Fruit fly (Drosophila melanogaster): ENCODE measurements around the gene cmpy.

cmpy gene

DNA sequence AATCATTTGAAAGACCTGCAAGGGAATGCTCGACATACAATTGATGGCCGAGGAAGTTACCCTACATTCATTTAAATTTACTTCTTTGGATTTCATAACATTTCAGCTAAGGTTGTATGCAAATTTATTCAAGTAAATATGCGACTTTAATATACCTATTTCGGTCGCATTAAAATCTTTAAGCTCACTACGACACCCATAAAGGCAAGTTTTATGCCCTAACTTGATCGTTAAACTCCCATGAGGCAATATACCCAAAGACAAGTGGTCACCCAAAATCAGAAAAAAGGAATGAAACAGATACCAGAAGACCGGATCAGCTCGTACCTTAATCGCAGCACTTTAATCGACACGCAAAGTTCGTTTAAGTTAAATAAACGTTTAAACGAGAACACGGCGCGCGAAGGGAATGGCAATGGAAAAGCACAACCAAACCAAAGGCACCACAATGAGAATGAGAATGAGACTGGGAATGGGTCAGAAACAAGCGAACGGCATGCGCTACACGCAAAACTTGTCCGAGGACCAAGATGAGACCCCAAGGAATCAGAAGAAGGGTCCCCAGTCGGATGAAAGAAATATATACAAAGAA lies 30.7 kb downstream of the cmpy start:
- TF ChIP-seq psq (GFP tag; optimal IDR thresholded peaks at IDR 0.05) = peak; percentile 37
- TF ChIP-seq h (GFP tag; optimal IDR thresholded peaks at IDR 0.05) = peak; percentile 20
- TF ChIP-seq br (GFP tag; optimal IDR thresholded peaks at IDR 0.05) = no peak
- TF ChIP-seq foxo (GFP tag; optimal IDR thresholded peaks at IDR 0.05) = peak in 1 of 2 experiments; percentile 16
- no peak for TF ChIP-seq sage (GFP tag; optimal IDR thresholded peaks at IDR 0.05)
- no peak for TF ChIP-seq Vsx2 (GFP tag; optimal IDR thresholded peaks at IDR 0.05; ENCODE audit: partially characterized antibody)
- TF ChIP-seq woc (GFP tag; optimal IDR thresholded peaks at IDR 0.05) = peak; percentile 75
- TF ChIP-seq CG9705 (GFP tag; optimal IDR thresholded peaks at IDR 0.05) = no peak
- TF ChIP-seq dl (GFP tag; optimal IDR thresholded peaks at IDR 0.05; ENCODE audit: insufficient read depth in 1 of 2, partially characterized antibody in 2 of 2) = peak in 1 of 2 experiments; percentile 1
- peak; percentile 20 for TF ChIP-seq Sp1 (GFP tag; optimal IDR thresholded peaks at IDR 0.05)
- peak; percentile 55 for TF ChIP-seq fru (GFP tag; optimal IDR thresholded peaks at IDR 0.05)
- no peak for TF ChIP-seq N (GFP tag; optimal IDR thresholded peaks at IDR 0.05)
- peak; percentile 41 for TF ChIP-seq ey (GFP tag; optimal IDR thresholded peaks at IDR 0.05)
- TF ChIP-seq HLH106 (tag; optimal IDR thresholded peaks at IDR 0.05) = peak; percentile 25
- peak; percentile 8 for TF ChIP-seq Rel (GFP tag; optimal IDR thresholded peaks at IDR 0.05)
- TF ChIP-seq Rel (tag; optimal IDR thresholded peaks at IDR 0.05) = no peak

DNA sequence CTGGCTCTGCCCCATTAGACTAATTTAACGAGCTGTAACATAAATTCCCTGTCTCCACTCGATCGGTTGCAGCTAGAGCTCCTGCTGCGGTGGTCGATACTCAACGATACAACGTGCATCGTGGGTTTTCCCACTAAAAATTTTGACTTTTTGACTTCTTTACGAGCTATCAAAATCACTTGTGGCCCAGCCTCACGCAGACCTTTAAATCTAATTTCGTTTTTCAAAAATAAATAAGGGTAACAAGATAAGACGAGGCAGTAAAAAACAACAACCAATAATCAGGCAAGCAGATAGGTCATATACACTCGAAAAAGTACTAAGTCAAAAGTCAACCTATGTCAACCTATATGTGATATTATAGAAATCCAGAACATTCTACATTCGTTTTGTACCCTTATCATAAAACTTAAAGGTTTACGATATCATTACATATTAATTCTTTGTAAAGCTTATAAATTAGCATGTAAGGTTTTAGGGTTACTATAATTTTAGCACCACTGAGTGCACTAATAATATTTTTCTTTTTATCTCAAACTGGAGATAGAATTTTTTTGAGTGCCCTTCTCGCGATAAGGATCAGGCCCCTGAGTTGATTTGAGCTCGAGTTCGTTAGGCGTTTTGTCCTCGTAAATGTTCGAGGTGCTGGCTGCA lies 31.7 kb downstream of the cmpy start:
- no peak for TF ChIP-seq sage (GFP tag; optimal IDR thresholded peaks at IDR 0.05)
- TF ChIP-seq ey (GFP tag; optimal IDR thresholded peaks at IDR 0.05) = peak; percentile 43
- no peak for TF ChIP-seq Dfd (GFP tag; optimal IDR thresholded peaks at IDR 0.05)
- TF ChIP-seq usp (GFP tag; optimal IDR thresholded peaks at IDR 0.05) = no peak
- TF ChIP-seq fru (GFP tag; optimal IDR thresholded peaks at IDR 0.05) = peak; percentile 33
- peak; percentile 26 for TF ChIP-seq h (GFP tag; optimal IDR thresholded peaks at IDR 0.05)
- TF ChIP-seq dmrt93B (GFP tag; optimal IDR thresholded peaks at IDR 0.05) = no peak
- TF ChIP-seq rgr (GFP tag; optimal IDR thresholded peaks at IDR 0.05) = peak; percentile 6
- peak; percentile 37 for TF ChIP-seq woc (GFP tag; optimal IDR thresholded peaks at IDR 0.05)
- TF ChIP-seq Hnf4 (GFP tag; optimal IDR thresholded peaks at IDR 0.05) = peak; percentile 4
- peak in 1 of 2 experiments; percentile 7 for TF ChIP-seq foxo (GFP tag; optimal IDR thresholded peaks at IDR 0.05)
- TF ChIP-seq OdsH (GFP tag; optimal IDR thresholded peaks at IDR 0.05) = peak; percentile 28
- no peak for TF ChIP-seq Myc (optimal IDR thresholded peaks at IDR 0.05)

DNA sequence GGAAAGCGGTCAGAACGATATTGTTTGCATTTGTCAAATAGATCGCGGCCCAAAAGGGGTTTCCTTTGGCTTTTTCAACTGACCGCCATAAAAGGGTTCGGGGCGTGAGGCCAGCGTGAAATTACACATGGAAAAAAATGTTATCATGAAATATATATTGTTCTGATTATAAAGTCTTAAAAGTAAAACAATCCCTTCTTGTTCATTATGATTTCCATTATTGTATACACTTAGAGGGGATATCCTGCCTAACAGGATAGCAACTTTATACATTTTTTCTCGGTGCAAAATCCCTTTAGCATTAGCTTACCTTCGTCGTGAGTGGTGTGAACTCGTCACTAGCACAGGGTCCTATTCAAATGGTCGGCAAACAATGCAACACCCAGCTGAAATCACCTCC lies 33.9 kb downstream of the cmpy start:
- TF ChIP-seq Myc (optimal IDR thresholded peaks at IDR 0.05) = no peak
- no peak for TF ChIP-seq Vsx2 (GFP tag; optimal IDR thresholded peaks at IDR 0.05; ENCODE audit: partially characterized antibody)
- no peak for TF ChIP-seq woc (GFP tag; optimal IDR thresholded peaks at IDR 0.05)
- no peak for TF ChIP-seq CrebA (GFP tag; optimal IDR thresholded peaks at IDR 0.05; ENCODE audit: borderline replicate concordance)

DNA sequence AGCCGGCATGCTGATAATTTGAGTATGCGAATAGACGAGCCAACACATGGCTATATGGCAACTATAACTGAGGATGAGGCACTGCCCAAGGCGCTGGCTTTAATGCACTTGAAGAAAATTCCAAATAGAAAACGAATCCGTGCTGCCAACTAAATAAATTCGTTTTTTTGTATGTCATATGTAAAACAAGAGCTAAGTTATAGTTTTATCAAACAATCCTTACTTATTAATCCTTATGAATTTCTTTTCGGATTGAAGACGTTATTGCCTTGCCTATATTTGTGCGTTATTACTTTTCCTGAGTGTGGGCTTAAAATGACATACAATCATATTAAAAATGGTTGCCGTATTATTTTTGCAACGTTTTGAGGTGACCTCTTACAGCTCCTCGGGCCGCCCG lies 42.5 kb downstream of the cmpy start:
- no peak for TF ChIP-seq sage (GFP tag; optimal IDR thresholded peaks at IDR 0.05)
- no peak for TF ChIP-seq tai (GFP tag; optimal IDR thresholded peaks at IDR 0.05)
- no peak for TF ChIP-seq CG9705 (GFP tag; optimal IDR thresholded peaks at IDR 0.05)
- TF ChIP-seq GATAd (GFP tag; optimal IDR thresholded peaks at IDR 0.05) = no peak
- TF ChIP-seq br (GFP tag; optimal IDR thresholded peaks at IDR 0.05) = no peak
- no peak for TF ChIP-seq N (GFP tag; optimal IDR thresholded peaks at IDR 0.05)
- no peak for TF ChIP-seq Jra (GFP tag; optimal IDR thresholded peaks at IDR 0.05)
- no peak for TF ChIP-seq rgr (GFP tag; optimal IDR thresholded peaks at IDR 0.05)
- TF ChIP-seq Hr83 (GFP tag; optimal IDR thresholded peaks at IDR 0.05; ENCODE audit: poor library complexity, severe bottlenecking) = no peak
- TF ChIP-seq pan (optimal IDR thresholded peaks at IDR 0.05) = no peak
- TF ChIP-seq woc (GFP tag; optimal IDR thresholded peaks at IDR 0.05) = no peak
- TF ChIP-seq OdsH (GFP tag; optimal IDR thresholded peaks at IDR 0.05) = no peak
- TF ChIP-seq foxo (GFP tag; optimal IDR thresholded peaks at IDR 0.05) = no peak
- TF ChIP-seq dl (GFP tag; optimal IDR thresholded peaks at IDR 0.05; ENCODE audit: insufficient read depth in 1 of 2, partially characterized antibody in 2 of 2) = no peak
- no peak for TF ChIP-seq Myc (optimal IDR thresholded peaks at IDR 0.05)
- TF ChIP-seq jim (GFP tag; optimal IDR thresholded peaks at IDR 0.05) = no peak

DNA sequence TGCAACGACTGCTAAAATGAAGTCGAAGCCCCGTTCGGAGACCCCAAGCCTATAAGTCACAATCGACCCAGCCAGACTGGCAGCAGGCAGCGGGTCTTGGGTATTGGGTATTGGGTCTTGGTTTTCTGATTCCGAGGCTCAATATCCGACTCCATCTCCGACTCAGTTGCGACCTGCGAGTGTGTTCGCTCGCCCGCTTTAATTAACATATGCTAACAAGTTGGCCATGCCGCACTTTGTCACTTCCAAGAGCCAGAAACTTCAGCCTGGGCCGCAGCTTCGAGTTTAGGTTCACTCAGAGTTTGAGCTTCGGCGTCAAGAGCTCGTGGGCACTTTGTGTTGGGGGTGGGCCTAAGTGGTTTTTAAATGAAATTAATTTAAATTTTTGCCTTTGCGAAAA lies 45.1 kb downstream of the cmpy start:
- TF ChIP-seq pan (optimal IDR thresholded peaks at IDR 0.05) (no peak), sage (GFP tag; optimal IDR thresholded peaks at IDR 0.05) (no peak), psq (GFP tag; optimal IDR thresholded peaks at IDR 0.05) (no peak), br (GFP tag; optimal IDR thresholded peaks at IDR 0.05) (no peak), Hnf4 (GFP tag; optimal IDR thresholded peaks at IDR 0.05) (no peak), jim (GFP tag; optimal IDR thresholded peaks at IDR 0.05) (no peak), sv (GFP tag; optimal IDR thresholded peaks at IDR 0.05) (no peak), usp (GFP tag; optimal IDR thresholded peaks at IDR 0.05) (no peak), dmrt93B (GFP tag; optimal IDR thresholded peaks at IDR 0.05) (no peak), Abd-B (GFP tag; optimal IDR thresholded peaks at IDR 0.05) (no peak), Dfd (GFP tag; optimal IDR thresholded peaks at IDR 0.05) (no peak), lola (GFP tag; optimal IDR thresholded peaks at IDR 0.05) (no peak), Sp1 (GFP tag; optimal IDR thresholded peaks at IDR 0.05) (no peak), brk (GFP tag; optimal IDR thresholded peaks at IDR 0.05) (no peak), fru (GFP tag; optimal IDR thresholded peaks at IDR 0.05) (no peak), foxo (GFP tag; optimal IDR thresholded peaks at IDR 0.05) (no peak), HLH106 (tag; optimal IDR thresholded peaks at IDR 0.05) (no peak)
